Worm (Caenorhabditis elegans): Measurements from ENCODE around the gene C35B8.3.
A peak's percentile ranks its signal among the peaks of the same experiment; 100 is the strongest.

Gene C35B8.3

DNA sequence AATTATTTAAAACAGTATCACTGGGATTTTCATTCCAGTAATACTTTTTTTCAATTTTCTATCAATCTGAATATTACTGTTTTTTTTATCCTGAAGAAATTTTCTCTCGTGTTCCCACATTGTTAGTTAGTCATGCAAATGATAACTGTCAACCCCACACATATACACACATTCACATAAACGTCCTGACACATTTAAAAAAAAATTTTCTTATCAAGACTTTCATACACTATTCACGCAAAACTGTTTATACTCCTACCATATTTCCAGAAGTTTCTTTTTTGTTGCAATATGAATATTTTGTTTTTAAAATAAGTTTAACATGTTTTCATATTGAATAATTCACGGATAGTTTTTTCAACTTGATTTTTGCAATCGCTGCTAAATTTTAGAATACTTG, 5.2 kb upstream of the C35B8.3 start (continued):
- TF ChIP-seq ceh-20 (GFP tag; IDR thresholded peaks at IDR 0.05): no peak
- no peak for TF ChIP-seq nhr-10 (tag; optimal IDR thresholded peaks at IDR 0.05)
- no peak for TF ChIP-seq egl-43 (GFP tag; IDR thresholded peaks at IDR 0.05)
- TF ChIP-seq mep-1 (tag; optimal IDR thresholded peaks at IDR 0.05): no peak
- TF ChIP-seq Y5F2A.4 (GFP tag; optimal IDR thresholded peaks at IDR 0.05): no peak
- no peak for TF ChIP-seq D1046.2 (GFP tag; IDR thresholded peaks at IDR 0.05)
- TF ChIP-seq T20F7.1 (GFP tag; optimal IDR thresholded peaks at IDR 0.05): no peak
- no peak for TF ChIP-seq ceh-28 (tag; optimal IDR thresholded peaks at IDR 0.05)
- TF ChIP-seq pha-4 (GFP tag; IDR thresholded peaks at IDR 0.05): no peak
- TF ChIP-seq pha-4 (tag; optimal IDR thresholded peaks at IDR 0.05): no peak
- TF ChIP-seq dpl-1 (GFP tag; optimal IDR thresholded peaks at IDR 0.05): no peak
- no peak for TF ChIP-seq aha-1 (tag)
- peak; percentile 48 for TF ChIP-seq dve-1 (tag; optimal IDR thresholded peaks at IDR 0.05; ENCODE audit: insufficient read depth)

DNA sequence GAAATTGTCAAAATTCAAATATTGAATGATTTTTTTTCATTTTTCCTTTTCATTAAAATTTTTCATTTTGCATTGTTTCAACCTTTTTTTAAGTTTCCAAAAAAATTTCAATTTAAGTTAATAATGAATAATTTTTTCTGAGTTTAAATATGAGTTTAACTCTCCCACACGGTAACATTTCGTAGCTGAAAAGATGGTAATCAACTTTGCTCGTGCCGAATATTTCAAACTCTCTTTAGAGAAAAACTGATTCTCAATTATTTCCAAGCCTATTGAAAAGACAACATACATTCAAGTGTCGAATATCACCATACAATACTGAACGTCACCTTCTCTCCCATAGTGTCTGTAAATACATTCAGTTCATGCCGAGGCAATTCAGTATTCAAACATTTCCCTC, 4.8 kb upstream of the C35B8.3 start:
- TF ChIP-seq unc-62 (GFP tag; optimal IDR thresholded peaks at IDR 0.05 in 1 of 2): peak in 1 of 2 experiments; percentile 99
- TF ChIP-seq unc-62 (tag; optimal IDR thresholded peaks at IDR 0.05): no peak
- TF ChIP-seq hlh-11 (tag; optimal IDR thresholded peaks at IDR 0.05): no peak
- TF ChIP-seq sdz-12 (GFP tag; optimal IDR thresholded peaks at IDR 0.05): no peak

DNA sequence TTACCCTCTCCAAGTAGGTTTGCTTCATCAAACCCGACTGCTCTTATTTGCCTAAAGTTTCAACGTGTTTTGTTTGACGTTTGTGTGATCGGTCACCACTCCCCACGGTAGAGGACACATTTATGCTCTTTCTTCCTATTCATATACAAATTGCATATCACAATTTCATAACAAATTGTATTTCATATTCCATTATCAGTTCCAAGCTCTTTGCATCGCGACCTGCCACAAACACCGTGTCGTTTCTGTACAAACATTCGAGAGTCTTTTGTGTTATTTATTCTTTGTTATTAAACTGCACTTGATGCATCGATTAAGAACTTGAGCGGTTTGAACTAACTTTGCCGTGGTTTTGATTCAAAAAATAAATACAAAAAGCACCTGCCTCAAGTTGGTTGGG, 3.6 kb upstream of the C35B8.3 start:
- peak; percentile 7 for TF ChIP-seq hlh-30 (tag; optimal IDR thresholded peaks at IDR 0.05; ENCODE audit: insufficient read depth)
- TF ChIP-seq nhr-28 (tag; optimal IDR thresholded peaks at IDR 0.05): peak; percentile 61
- no peak for TF ChIP-seq nhr-25 (tag; optimal IDR thresholded peaks at IDR 0.05; ENCODE audit: borderline replicate concordance, insufficient read depth)
- TF ChIP-seq ceh-62 (tag; optimal IDR thresholded peaks at IDR 0.05): no peak
- no peak for TF ChIP-seq F49E8.2 (tag; optimal IDR thresholded peaks at IDR 0.05; ENCODE audit: borderline replicate concordance)
- no peak for TF ChIP-seq F10B5.3 (tag; optimal IDR thresholded peaks at IDR 0.05)
- TF ChIP-seq zag-1 (tag; optimal IDR thresholded peaks at IDR 0.05): no peak
- no peak for TF ChIP-seq daf-16 (GFP tag; optimal IDR thresholded peaks at IDR 0.05)
- peak; percentile 82 for TF ChIP-seq daf-16 (tag; optimal IDR thresholded peaks at IDR 0.05)
- no peak for TF ChIP-seq lin-13 (GFP tag; optimal IDR thresholded peaks at IDR 0.05)
- no peak for TF ChIP-seq lir-3 (tag; optimal IDR thresholded peaks at IDR 0.05)
- TF ChIP-seq nhr-48 (tag; optimal IDR thresholded peaks at IDR 0.05): peak; percentile 11
- no peak for TF ChIP-seq ZK546.5 (tag; optimal IDR thresholded peaks at IDR 0.05)
- TF ChIP-seq Y105C5A.15 (GFP tag; IDR thresholded peaks at IDR 0.05): no peak
- TF ChIP-seq aha-1 (tag): peak; percentile 74
- TF ChIP-seq daf-12 (tag; optimal IDR thresholded peaks at IDR 0.05): no peak
- no peak for TF ChIP-seq madf-5 (GFP tag; IDR thresholded peaks at IDR 0.05)
- TF ChIP-seq dve-1 (tag; optimal IDR thresholded peaks at IDR 0.05; ENCODE audit: insufficient read depth): peak; percentile 47
- TF ChIP-seq zip-11 (GFP tag; IDR thresholded peaks at IDR 0.05): no peak
- TF ChIP-seq php-3 (GFP tag; IDR thresholded peaks at IDR 0.05): 0 out of 2 replicates have a peak, but pooled peaks have one; percentile 27
- TF ChIP-seq sdz-12 (GFP tag; optimal IDR thresholded peaks at IDR 0.05): no peak
- TF ChIP-seq ceh-20 (GFP tag; IDR thresholded peaks at IDR 0.05): no peak
- TF ChIP-seq hlh-11 (tag; optimal IDR thresholded peaks at IDR 0.05): peak; percentile 65
- TF ChIP-seq dmd-6 (GFP tag; IDR thresholded peaks at IDR 0.05): peak; percentile 23; the same call in 1 of the 2 replicates
- TF ChIP-seq cey-2 (tag; optimal IDR thresholded peaks at IDR 0.05; ENCODE audit: borderline replicate concordance, insufficient read depth): no peak
- TF ChIP-seq mep-1 (tag; optimal IDR thresholded peaks at IDR 0.05): peak; percentile 9
- peak; percentile 47 for TF ChIP-seq pqm-1 (tag; optimal IDR thresholded peaks at IDR 0.05)
- no peak for TF ChIP-seq Y48G9A.11 (GFP tag; IDR thresholded peaks at IDR 0.05)
- TF ChIP-seq R02D3.7 (tag; optimal IDR thresholded peaks at IDR 0.05): no peak

Measured in whole organism, L4 larva.